Fruit fly (Drosophila melanogaster) whole organism, wandering third instar larva: ENCODE results near the gene gukh.

Source experiments
- Myc ChIP-seq: fragments of >200 bp; optimal IDR thresholded peaks from 2 replicates; lab custom pipeline; 2017
- psq ChIP-seq: fragments of 200-800 bp; sonication (Bioruptor generic); optimal IDR thresholded peaks from 3 replicates; lab custom pipeline; 2017; ENCODE audit warnings: missing biosample characterization, mild to moderate bottlenecking, missing genetic modification characterization, moderate library complexity
- woc ChIP-seq: sonication (Bioruptor generic); optimal IDR thresholded peaks from 2 replicates; lab custom pipeline; 2016; ENCODE audit warnings: missing biosample characterization, mild to moderate bottlenecking, missing genetic modification characterization

DNA sequence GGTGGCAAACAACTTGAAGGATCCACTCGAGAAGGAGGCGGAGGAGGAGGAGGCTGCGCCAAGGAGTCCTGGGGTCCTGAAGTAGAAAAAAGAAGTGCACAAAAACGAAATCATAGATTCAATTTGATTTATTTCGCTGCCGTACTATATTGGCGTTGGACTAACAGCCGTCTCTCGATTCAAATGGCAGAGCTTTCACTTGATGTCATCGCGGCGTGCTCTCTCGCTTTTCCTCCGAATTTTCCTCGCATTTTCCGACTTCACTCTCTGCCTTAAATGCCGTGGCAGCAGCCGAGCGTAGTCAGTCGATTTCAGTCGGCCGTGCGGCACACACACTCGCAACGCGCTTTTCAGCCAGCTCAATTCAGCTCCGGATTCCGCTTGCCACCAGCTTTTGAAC is 33.9 kb upstream of the gukh start, which contains the start of gene CG43732:
- TF ChIP-seq psq (GFP tag; lab: Kevin White, UChicago) (no peak), woc (GFP tag; lab: Kevin White, UChicago) (no peak), Myc (lab: Kevin White, UChicago) (no peak)
